Worm (Caenorhabditis elegans): ENCODE measurements around the gene oxy-4.

Gene oxy-4

DNA sequence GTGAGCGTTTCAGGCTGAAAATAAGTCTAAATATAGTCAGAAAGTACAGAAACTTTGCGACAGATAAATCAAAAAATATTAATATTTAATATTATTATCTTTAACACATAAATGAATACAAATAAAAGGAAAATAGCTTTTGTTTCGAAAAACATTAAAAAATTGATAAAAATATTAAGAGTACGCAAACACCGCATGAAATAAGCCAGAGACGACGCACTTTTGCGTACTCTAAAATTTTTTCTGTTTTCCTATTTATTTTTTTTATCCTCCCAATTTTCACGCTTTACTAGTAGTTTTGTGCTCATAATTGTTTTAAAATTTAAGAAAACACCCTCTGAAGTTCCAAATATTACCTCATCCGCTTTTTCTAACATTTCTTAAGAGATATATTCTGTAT lies 5.4 kb downstream of the oxy-4 start, which contains the start of the genes rbm-42 and grwd-1:
Gene rbm-42 (minus strand): TSS at position 93 of the 400 bp plus-strand sequence.
Gene grwd-1 (plus strand): TSS at position 328 of the 400 bp plus-strand sequence.
- TF ChIP-seq daf-12 (tag; optimal IDR thresholded peaks at IDR 0.05): no peak
- TF ChIP-seq pha-4 (tag; optimal IDR thresholded peaks at IDR 0.05): peak; percentile 76
- TF ChIP-seq ZK546.5 (tag; optimal IDR thresholded peaks at IDR 0.05): no peak
- TF ChIP-seq tbx-2 (tag; optimal IDR thresholded peaks at IDR 0.05): no peak
- no peak for TF ChIP-seq fos-1 (tag; optimal IDR thresholded peaks at IDR 0.05)
- TF ChIP-seq nhr-23 (tag; optimal IDR thresholded peaks at IDR 0.05): no peak
- no peak for TF ChIP-seq mdl-1 (tag; optimal IDR thresholded peaks at IDR 0.05)
- peak; percentile 26 for TF ChIP-seq lin-15B (tag; optimal IDR thresholded peaks at IDR 0.05)

DNA sequence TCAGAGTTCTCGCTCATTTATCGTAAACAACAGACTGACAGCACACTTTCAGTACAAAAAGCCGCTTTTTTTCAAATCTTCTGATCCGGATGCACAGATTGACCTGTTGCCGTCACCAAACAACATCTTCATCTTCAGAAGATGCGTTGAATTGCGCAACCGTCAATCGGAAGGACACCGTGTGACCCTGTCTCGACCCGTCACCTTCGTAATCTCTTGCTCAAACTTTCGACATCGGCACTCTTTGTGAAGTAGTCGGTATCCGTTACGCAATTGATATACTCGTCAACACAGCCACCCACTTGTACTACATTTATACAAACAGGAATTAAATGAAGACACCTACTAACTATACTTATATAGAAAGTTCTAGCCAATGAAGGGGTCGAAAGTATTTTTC lies 7.6 kb downstream of the oxy-4 start:
- TF ChIP-seq lsy-12 (tag; optimal IDR thresholded peaks at IDR 0.05) (no peak), egl-27 (tag; optimal IDR thresholded peaks at IDR 0.05) (no peak), R02D3.7 (tag; optimal IDR thresholded peaks at IDR 0.05) (no peak), ZK546.5 (tag; optimal IDR thresholded peaks at IDR 0.05) (no peak), nhr-237 (tag; optimal IDR thresholded peaks at IDR 0.05) (no peak), nhr-11 (tag; optimal IDR thresholded peaks at IDR 0.05) (no peak), nhr-43 (tag; optimal IDR thresholded peaks at IDR 0.05; ENCODE audit: poor library complexity, severe bottlenecking) (no peak), pha-4 (tag; optimal IDR thresholded peaks at IDR 0.05) (no peak), aly-2 (tag; optimal IDR thresholded peaks at IDR 0.05) (no peak), snpc-4 (tag; optimal IDR thresholded peaks at IDR 0.05) (no peak), elt-2 (tag; optimal IDR thresholded peaks at IDR 0.05) (no peak)

DNA sequence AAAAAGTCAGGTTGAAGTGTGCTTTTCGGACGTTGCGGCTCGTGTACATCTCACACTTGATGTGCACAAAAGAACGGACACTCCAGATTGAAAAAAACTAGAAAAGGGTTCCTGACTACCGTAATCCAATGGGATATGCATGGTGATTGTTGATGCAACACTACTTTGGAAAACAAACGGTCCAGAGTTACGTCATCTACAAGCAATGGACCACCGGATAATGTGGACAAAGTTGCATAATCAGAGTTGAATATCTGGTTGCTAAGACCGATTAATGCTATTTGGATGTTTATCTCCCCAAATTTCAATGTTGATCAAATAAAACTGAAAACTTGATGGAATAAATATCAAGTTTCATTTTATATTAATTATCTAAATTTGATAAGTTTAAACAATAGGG lies 8.6 kb downstream of the oxy-4 start:
- TF ChIP-seq nhr-11 (tag; optimal IDR thresholded peaks at IDR 0.05) (no peak), nhr-43 (tag; optimal IDR thresholded peaks at IDR 0.05; ENCODE audit: poor library complexity, severe bottlenecking) (no peak), aly-2 (tag; optimal IDR thresholded peaks at IDR 0.05) (no peak), elt-1 (tag; optimal IDR thresholded peaks at IDR 0.05) (no peak)

DNA sequence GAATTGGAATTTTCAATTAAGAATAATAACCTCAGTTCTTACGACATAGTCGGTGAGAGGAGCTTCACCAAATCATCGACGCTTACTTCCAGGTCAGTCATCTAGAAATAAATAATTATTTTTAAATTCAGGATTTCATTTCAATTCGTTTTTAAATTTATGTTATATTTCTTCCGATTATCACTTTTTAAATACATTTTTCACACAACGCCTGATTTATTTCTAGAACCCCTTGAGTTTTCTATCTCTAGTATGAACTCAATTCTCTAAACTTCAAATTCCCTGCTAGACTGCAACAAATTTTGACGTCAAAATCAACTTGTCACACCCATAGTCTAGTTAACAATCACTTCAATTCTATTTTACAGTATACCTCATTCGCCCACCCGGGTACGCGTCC lies 9.1 kb downstream of the oxy-4 start, which contains the start of gene Y54H5A.2:
Gene Y54H5A.2 (minus strand): TSS at position 101 of the 400 bp plus-strand sequence.
- TF ChIP-seq nhr-23 (tag; optimal IDR thresholded peaks at IDR 0.05) (no peak), eor-1 (tag; optimal IDR thresholded peaks at IDR 0.05) (no peak), fkh-10 (GFP tag; optimal IDR thresholded peaks at IDR 0.05) (no peak), nhr-76 (tag; optimal IDR thresholded peaks at IDR 0.05) (no peak), mml-1 (tag; optimal IDR thresholded peaks at IDR 0.05) (no peak), jun-1 (tag; optimal IDR thresholded peaks at IDR 0.05) (no peak)

DNA sequence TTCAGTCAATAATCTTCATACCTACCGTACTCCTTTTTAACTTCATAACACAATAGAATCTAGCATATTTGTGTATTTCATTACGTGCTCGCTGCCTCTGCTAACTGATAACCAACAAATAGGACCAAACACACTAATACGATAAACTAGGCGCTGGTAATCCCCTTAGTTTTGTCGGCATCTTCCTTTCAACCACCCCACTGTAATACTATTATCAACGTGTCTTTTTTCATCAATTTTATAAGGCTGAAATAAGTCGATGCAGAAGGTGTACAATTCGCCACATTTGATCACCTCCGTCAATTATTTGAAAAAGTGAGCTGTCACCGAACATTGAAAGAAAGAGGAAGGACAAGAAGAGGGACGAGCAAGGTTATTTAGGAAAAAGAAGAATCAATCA lies 11.1 kb downstream of the oxy-4 start:
- TF ChIP-seq elt-2 (tag; optimal IDR thresholded peaks at IDR 0.05): peak; percentile 52
- TF ChIP-seq nhr-25 (tag; optimal IDR thresholded peaks at IDR 0.05): no peak
- TF ChIP-seq hmg-11 (tag; optimal IDR thresholded peaks at IDR 0.05): no peak
- no peak for TF ChIP-seq aly-2 (tag; optimal IDR thresholded peaks at IDR 0.05)

DNA sequence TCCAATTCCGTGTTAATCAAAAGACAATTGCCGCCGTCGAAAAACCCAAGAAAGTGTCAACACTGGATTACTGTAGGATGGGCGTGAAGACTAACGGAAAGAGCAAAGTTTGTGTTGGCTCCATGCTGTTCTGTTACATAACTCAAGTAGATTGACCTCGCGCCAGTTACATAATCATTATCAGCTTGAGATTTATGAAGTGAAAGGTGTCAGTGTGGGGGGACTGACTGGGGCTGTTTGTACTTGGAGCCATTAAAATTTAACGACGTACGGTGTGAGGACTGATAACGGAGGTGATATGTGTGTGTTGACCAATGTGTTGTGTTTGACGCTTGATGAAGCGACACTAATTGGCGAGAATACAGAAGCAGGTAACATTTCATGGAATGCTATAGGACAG lies 11.8 kb downstream of the oxy-4 start:
- TF ChIP-seq mml-1 (tag; optimal IDR thresholded peaks at IDR 0.05): no peak
- TF ChIP-seq skn-1 (tag; optimal IDR thresholded peaks at IDR 0.05): no peak
- TF ChIP-seq daf-12 (tag; optimal IDR thresholded peaks at IDR 0.05): no peak
- no peak for TF ChIP-seq elt-3 (tag; optimal IDR thresholded peaks at IDR 0.05)
- peak; percentile 57 for TF ChIP-seq pqm-1 (tag; optimal IDR thresholded peaks at IDR 0.05)
- TF ChIP-seq elt-2 (tag; optimal IDR thresholded peaks at IDR 0.05): peak; percentile 88
- TF ChIP-seq ceh-28 (tag; optimal IDR thresholded peaks at IDR 0.05): no peak
- TF ChIP-seq aly-2 (tag; optimal IDR thresholded peaks at IDR 0.05): no peak
- TF ChIP-seq nhr-23 (tag; optimal IDR thresholded peaks at IDR 0.05): no peak

DNA sequence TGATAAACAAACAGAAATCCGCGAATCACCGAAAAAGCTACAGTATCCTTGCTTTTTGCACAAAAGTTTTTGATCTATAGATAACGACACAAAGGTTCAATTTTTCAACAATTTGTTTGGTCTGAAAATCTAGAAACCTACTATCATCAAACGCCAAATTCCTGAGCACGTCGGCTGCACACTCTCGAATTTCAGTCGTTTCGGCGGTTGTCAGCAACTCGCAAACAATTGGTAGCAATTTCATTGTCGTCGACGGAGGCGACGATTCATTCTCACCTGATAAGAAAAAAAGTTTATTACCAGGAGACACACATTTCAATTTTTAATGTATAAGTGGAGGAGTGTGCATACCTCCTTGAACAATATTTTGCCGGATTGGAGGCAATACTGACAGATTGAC lies 12.7 kb downstream of the oxy-4 start:
- TF ChIP-seq mdl-1 (tag; optimal IDR thresholded peaks at IDR 0.05): no peak
- peak; percentile 70 for TF ChIP-seq elt-2 (tag; optimal IDR thresholded peaks at IDR 0.05)
